Fruit fly (Drosophila melanogaster) whole organism, embryonic: ENCODE data around the gene CG5565.

Experiments
- CG14014 ChIP-seq: fragments of 200-800 bp; sonication (Bioruptor generic); IDR thresholded peaks from 2 replicates; pipeline ENCODE4 v1.3.6; 2022; ENCODE audit warnings: missing biosample characterization, missing genetic modification characterization
- HmgD ChIP-seq: fragments of 200-800 bp; sonication (Bioruptor generic); optimal IDR thresholded peaks from 3 replicates; lab custom pipeline; 2016; ENCODE audit warnings: missing biosample characterization, missing genetic modification characterization
- MESR4 ChIP-seq: fragments of 200-800 bp; sonication (Bioruptor generic); optimal IDR thresholded peaks from 2 replicates; lab custom pipeline; 2018; ENCODE audit warnings: missing biosample characterization, mild to moderate bottlenecking, missing genetic modification characterization, moderate library complexity
- NfI ChIP-seq: fragments of 200-800 bp; sonication (Bioruptor generic); optimal IDR thresholded peaks from 3 replicates; lab custom pipeline; 2018; ENCODE audit warnings: missing biosample characterization, mild to moderate bottlenecking, missing genetic modification characterization, moderate library complexity
- gcm2 ChIP-seq: fragments of 200-800 bp; sonication (Bioruptor generic); optimal IDR thresholded peaks from 2 replicates; lab custom pipeline; 2016; ENCODE audit warnings: missing biosample characterization, missing genetic modification characterization
- ham ChIP-seq: fragments of 200-800 bp; sonication (Bioruptor generic); IDR thresholded peaks from 2 replicates; pipeline ENCODE4 v1.3.6; 2022; ENCODE audit warnings: missing biosample characterization, missing genetic modification characterization

DNA sequence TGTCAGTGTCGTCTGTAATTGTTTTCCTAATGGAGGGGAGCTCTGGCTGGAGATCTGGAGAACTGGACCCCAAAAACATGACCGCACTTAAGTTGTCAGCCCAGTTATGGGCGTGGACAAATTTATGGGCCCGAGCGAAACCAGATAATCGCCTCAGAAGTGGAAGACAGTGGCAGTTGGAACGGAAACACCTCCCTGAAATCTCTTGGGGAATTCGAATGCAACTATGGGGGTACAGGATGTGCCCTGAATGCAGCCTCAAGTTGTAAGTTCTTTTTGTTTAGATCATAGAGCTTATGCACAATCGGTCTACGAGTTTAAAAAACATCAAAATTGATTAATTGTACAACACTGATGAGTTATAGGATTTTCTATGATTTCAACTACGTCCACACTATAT is 12.0 kb upstream of the CG5565 start, which contains the start of gene CG14346:
- TF ChIP-seq NfI (GFP tag; lab: Kevin White, UChicago) (no peak), MESR4 (no peak), gcm2 (GFP tag; lab: Kevin White, UChicago) (no peak), ham (GFP tag; lab: Robert Waterston, UW) (no peak), HmgD (GFP tag; lab: Kevin White, UChicago) (no peak), CG14014 (GFP tag; lab: Robert Waterston, UW) (no peak)
